Worm (Caenorhabditis elegans) whole organism, late embryonic: ENCODE data around the gene sut-2.
"Not testable (repeated sequence)": the region's sequence is repeated elsewhere in the genome, so short reads cannot be mapped to it uniquely, and the experiment has no call there.

Source experiments
- C08G9.2 ChIP-seq: sonication (generic microtip); optimal IDR thresholded peaks from 2 replicates; lab custom pipeline; 2016; ENCODE audit warnings: mild to moderate bottlenecking, missing genetic modification characterization, moderate library complexity, missing compliant biosample characterization
- K09A11.1 ChIP-seq: sonication (generic microtip); optimal IDR thresholded peaks from 2 replicates; lab custom pipeline; 2017; ENCODE audit warnings: antibody characterized with exemption, mild to moderate bottlenecking, missing genetic modification characterization, missing compliant biosample characterization; ENCODE audit not compliant: insufficient read depth
- T23F11.4 ChIP-seq: fragments of 200-800 bp; sonication (Bioruptor generic); optimal IDR thresholded peaks from 2 replicates; lab custom pipeline; 2018; ENCODE audit warnings: mild to moderate bottlenecking, missing genetic modification characterization, missing compliant biosample characterization
- ceh-14 ChIP-seq: sonication (generic microtip); optimal IDR thresholded peaks from 2 replicates; lab custom pipeline; 2016; ENCODE audit warnings: missing genotype, missing genetic modification characterization, missing compliant biosample characterization
- ceh-18 ChIP-seq: sonication (generic microtip); optimal IDR thresholded peaks from 2 replicates; lab custom pipeline; 2016; ENCODE audit warnings: missing genetic modification characterization, missing compliant biosample characterization
- ceh-19 ChIP-seq: fragments of 200-800 bp; sonication (Bioruptor generic); optimal IDR thresholded peaks from 2 replicates; lab custom pipeline; 2018; ENCODE audit warnings: mild to moderate bottlenecking, missing genetic modification characterization, missing compliant biosample characterization
- ceh-24 ChIP-seq: sonication (generic microtip); optimal IDR thresholded peaks from 2 replicates; lab custom pipeline; 2016; ENCODE audit warnings: mild to moderate bottlenecking, missing genetic modification characterization, missing compliant biosample characterization
- ceh-45 ChIP-seq: fragments of 200-800 bp; sonication (Bioruptor generic); IDR thresholded peaks from 2 replicates; pipeline ENCODE4 v1.3.6; 2022; ENCODE audit warnings: missing genetic modification reagents, missing genetic modification characterization, missing compliant biosample characterization
- ceh-48 ChIP-seq: sonication (generic microtip); optimal IDR thresholded peaks from 2 replicates; lab custom pipeline; 2016; ENCODE audit warnings: missing genetic modification characterization, inconsistent platforms, missing compliant biosample characterization
- che-1 ChIP-seq: sonication (generic microtip); optimal IDR thresholded peaks from 2 replicates; lab custom pipeline; 2016; ENCODE audit warnings: mild to moderate bottlenecking, missing genetic modification characterization, missing compliant biosample characterization
- elt-2 ChIP-seq: sonication (generic microtip); optimal IDR thresholded peaks from 2 replicates; lab custom pipeline; 2016; ENCODE audit warnings: missing genetic modification reagents, missing genetic modification characterization, missing compliant biosample characterization
- elt-4 ChIP-seq: sonication (generic microtip); optimal IDR thresholded peaks from 2 replicates; lab custom pipeline; 2016; ENCODE audit warnings: missing genetic modification characterization, missing compliant biosample characterization
- fkh-6 ChIP-seq: sonication (generic microtip); optimal IDR thresholded peaks from 2 replicates; lab custom pipeline; 2016; ENCODE audit warnings: missing genetic modification characterization, missing compliant biosample characterization
- hlh-15 ChIP-seq: sonication (generic microtip); optimal IDR thresholded peaks from 2 replicates; lab custom pipeline; 2016; ENCODE audit warnings: missing genetic modification characterization, missing compliant biosample characterization
- hlh-30 ChIP-seq: sonication (generic microtip); optimal IDR thresholded peaks from 2 replicates; lab custom pipeline; 2017; ENCODE audit warnings: antibody characterized with exemption, missing genetic modification characterization, missing compliant biosample characterization; ENCODE audit not compliant: insufficient read depth
- hlh-6 ChIP-seq: sonication (generic microtip); optimal IDR thresholded peaks from 2 replicates; lab custom pipeline; 2016; ENCODE audit warnings: missing genotype, missing genetic modification characterization, missing compliant biosample characterization
- lin-11 ChIP-seq: fragments of 200-800 bp; sonication (Bioruptor generic); optimal IDR thresholded peaks from 2 replicates; lab custom pipeline; 2018; ENCODE audit warnings: mild to moderate bottlenecking, missing genetic modification characterization, missing compliant biosample characterization
- mec-3 ChIP-seq: sonication (generic microtip); optimal IDR thresholded peaks from 2 replicates; lab custom pipeline; 2016; ENCODE audit warnings: borderline replicate concordance, missing genetic modification characterization, missing compliant biosample characterization
- nfya-1 ChIP-seq: sonication (generic microtip); optimal IDR thresholded peaks from 2 replicates; lab custom pipeline; 2017; ENCODE audit warnings: missing genetic modification characterization, mild to moderate bottlenecking, missing compliant biosample characterization, antibody characterized with exemption, moderate library complexity
- nhr-11 ChIP-seq: fragments of 150-350 bp; optimal IDR thresholded peaks from 2 replicates; lab custom pipeline; 2014; ENCODE audit warnings: missing biosample characterization, missing genetic modification characterization
- odd-2 ChIP-seq: sonication (generic microtip); optimal IDR thresholded peaks from 2 replicates; lab custom pipeline; 2017; ENCODE audit warnings: antibody characterized with exemption, mild to moderate bottlenecking, missing genetic modification characterization, missing compliant biosample characterization
- pat-9 ChIP-seq: fragments of 200-800 bp; sonication (Bioruptor generic); optimal IDR thresholded peaks from 2 replicates; lab custom pipeline; 2018; ENCODE audit warnings: mild to moderate bottlenecking, missing genetic modification characterization, moderate library complexity, missing compliant biosample characterization
- pax-1 ChIP-seq: fragments of 150-350 bp; optimal IDR thresholded peaks from 2 replicates; lab custom pipeline; 2014; ENCODE audit warnings: missing biosample characterization, missing genetic modification characterization
- ref-2 ChIP-seq: sonication (generic microtip); optimal IDR thresholded peaks from 2 replicates; lab custom pipeline; 2016; ENCODE audit warnings: missing genetic modification characterization, missing compliant biosample characterization
- sdc-2 ChIP-seq: sonication (generic microtip); optimal IDR thresholded peaks from 2 replicates; lab custom pipeline; 2016; ENCODE audit warnings: missing genotype, missing genetic modification characterization, missing compliant biosample characterization
- syd-9 ChIP-seq: sonication (generic microtip); optimal IDR thresholded peaks from 2 replicates; lab custom pipeline; 2016; ENCODE audit warnings: mild to moderate bottlenecking, missing genetic modification characterization, moderate library complexity, missing compliant biosample characterization
- tbx-2 ChIP-seq: sonication (generic microtip); optimal IDR thresholded peaks from 2 replicates; lab custom pipeline; 2016; ENCODE audit warnings: missing genetic modification characterization, missing compliant biosample characterization
- tbx-7 ChIP-seq: sonication (generic microtip); optimal IDR thresholded peaks from 2 replicates; lab custom pipeline; 2016; ENCODE audit warnings: missing genotype, missing genetic modification characterization, missing compliant biosample characterization
- unc-55 ChIP-seq: sonication (generic microtip); optimal IDR thresholded peaks from 2 replicates; lab custom pipeline; 2017; ENCODE audit warnings: missing biosample characterization, missing genetic modification reagents, missing genetic modification characterization
- zip-5 ChIP-seq: sonication (generic microtip); optimal IDR thresholded peaks from 2 replicates; lab custom pipeline; 2016; ENCODE audit warnings: missing genetic modification characterization, missing compliant biosample characterization
- ztf-16 ChIP-seq: sonication (generic microtip); optimal IDR thresholded peaks from 2 replicates; lab custom pipeline; 2017; ENCODE audit warnings: missing genetic modification characterization, missing compliant biosample characterization

The sut-2 gene

ce11 chrV:4571997-4572396 lies 2.1 kb upstream of the sut-2 start:
- TF ChIP-seq nfya-1 (tag; lab: Kevin White, UChicago) (peak; percentile 98), hlh-30 (no peak), ceh-24 (tag; lab: Kevin White, UChicago) (no peak)

- TF ChIP-seq C08G9.2 (tag; lab: Kevin White, UChicago), result no peak
- TF ChIP-seq fkh-6 (tag; lab: Kevin White, UChicago), result no peak
- TF ChIP-seq hlh-15 (tag; lab: Kevin White, UChicago), result no peak
- TF ChIP-seq elt-4 (tag; lab: Kevin White, UChicago), result no peak
- TF ChIP-seq tbx-7 (tag; lab: Kevin White, UChicago), result no peak
- TF ChIP-seq ceh-48 (tag; lab: Kevin White, UChicago), result no peak
- TF ChIP-seq zip-5 (tag; lab: Kevin White, UChicago), result no peak
Measured at ce11 chrV:4570833-4571232, 984 bp upstream of the sut-2 start, which contains the start of gene Y61A9LA.3. Y61A9LA.3 (plus strand) TSS chrV:4571133.

- TF ChIP-seq tbx-7 (tag; lab: Kevin White, UChicago), result no peak
- no peak for TF ChIP-seq tbx-2
- no peak for TF ChIP-seq syd-9
- no peak for TF ChIP-seq ceh-45
Measured at ce11 chrV:4562493-4562892, 7.4 kb downstream of the sut-2 start.

- TF ChIP-seq C08G9.2, ref-2, che-1 (tag; lab: Kevin White, UChicago): not testable (repeated sequence)
Measured at ce11 chrV:4560441-4560840, 9.4 kb downstream of the sut-2 start, which contains the start of gene Y61A9LA.4. Y61A9LA.4 (plus strand) TSS chrV:4560741.

ce11 chrV:4559701-4560100 lies 10.1 kb downstream of the sut-2 start, which contains the start of gene Y61A9LA.7:
Y61A9LA.7 (minus strand) TSS chrV:4559801.
- TF ChIP-seq pat-9, result no peak
- TF ChIP-seq unc-55 (GFP tag; lab: Kevin White, UChicago), result no peak
- no peak for TF ChIP-seq nhr-11 (tag; lab: Kevin White, UChicago)
- TF ChIP-seq ceh-48 (tag; lab: Kevin White, UChicago), result no peak
- TF ChIP-seq hlh-6 (tag; lab: Kevin White, UChicago), result no peak
- no peak for TF ChIP-seq elt-4 (tag; lab: Kevin White, UChicago)
- no peak for TF ChIP-seq ceh-18
- no peak for TF ChIP-seq lin-11 (tag; lab: Kevin White, UChicago)
- TF ChIP-seq ceh-19 (GFP tag; lab: Kevin White, UChicago), result no peak
- no peak for TF ChIP-seq C08G9.2 (tag; lab: Kevin White, UChicago)
- TF ChIP-seq ztf-16 (tag; lab: Kevin White, UChicago), result no peak
- TF ChIP-seq K09A11.1 (tag; lab: Kevin White, UChicago), result no peak
- no peak for TF ChIP-seq elt-2 (tag; lab: Kevin White, UChicago)
- TF ChIP-seq pax-1, result no peak
- TF ChIP-seq odd-2 (tag; lab: Kevin White, UChicago), result no peak
- TF ChIP-seq ceh-14 (tag; lab: Kevin White, UChicago), result no peak
- no peak for TF ChIP-seq mec-3 (tag; lab: Kevin White, UChicago)
- no peak for TF ChIP-seq zip-5 (tag; lab: Kevin White, UChicago)
- TF ChIP-seq T23F11.4, result no peak

ce11 chrV:4553572-4553971 lies 16.3 kb downstream of the sut-2 start, which contains the start of gene Y61A9LA.12:
Y61A9LA.12 (plus strand) TSS chrV:4553872.
- TF ChIP-seq K09A11.1 (tag; lab: Kevin White, UChicago); sdc-2 (tag; lab: Kevin White, UChicago); pat-9: not testable (repeated sequence)
